Fruit fly (Drosophila melanogaster): ENCODE data around the gene Inx5.

- no peak for TF ChIP-seq CG8478 (optimal IDR thresholded peaks at IDR 0.05)
- TF ChIP-seq usp (GFP tag; optimal IDR thresholded peaks at IDR 0.05) = no peak
- no peak for TF ChIP-seq EcR (GFP tag; optimal IDR thresholded peaks at IDR 0.05)
- no peak for TF ChIP-seq psq (optimal IDR thresholded peaks at IDR 0.05)
- no peak for TF ChIP-seq pan (optimal IDR thresholded peaks at IDR 0.05)
- no peak for TF ChIP-seq Dll (optimal IDR thresholded peaks at IDR 0.05)
Observed at dm6 chrX:19159942-19160341, 10.7 kb downstream of the Inx5 start.

Data from whole organism.